Worm (Caenorhabditis elegans): ENCODE results near the gene C16D9.3.
A peak's percentile ranks its signal among the peaks of the same experiment; 100 is the strongest.

C16D9.3 gene

DNA sequence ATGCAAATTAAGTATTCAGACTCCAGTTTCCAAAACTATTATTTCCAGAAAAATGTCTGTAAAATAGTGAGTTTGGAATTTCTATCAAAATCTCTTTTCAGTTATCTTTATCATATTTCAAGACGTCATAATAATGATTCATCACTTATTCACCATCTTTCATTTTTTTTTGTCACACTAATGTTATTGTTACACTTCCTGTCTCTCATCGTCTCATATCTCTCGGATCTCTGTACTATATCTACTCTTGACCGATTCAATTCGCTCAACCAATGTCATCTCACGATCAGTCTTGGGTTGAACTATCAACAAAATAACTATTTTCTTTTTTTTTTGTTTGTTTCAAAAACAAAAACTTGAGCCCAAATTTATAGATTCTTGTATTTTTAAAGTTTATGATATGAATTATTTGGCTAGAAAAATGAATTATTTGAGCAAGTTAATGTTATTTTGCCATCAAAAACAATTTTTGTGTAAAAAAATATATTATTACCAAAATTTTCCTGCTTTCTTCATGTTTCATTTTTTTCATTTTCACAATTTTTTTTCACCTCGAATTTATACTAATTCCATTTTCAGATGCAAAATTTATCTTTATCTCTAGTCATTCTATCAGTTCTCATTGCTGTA is 38.5 kb downstream of the C16D9.3 start, which contains the start of gene cri-2:
Gene cri-2, plus strand, starts transcription at position 580 of the 630 bp plus-strand sequence.
- TF ChIP-seq ama-1 (optimal IDR thresholded peaks at IDR 0.05) (no peak), nhr-71 (tag; optimal IDR thresholded peaks at IDR 0.05) (peak; percentile 36), snu-23 (GFP tag; optimal IDR thresholded peaks at IDR 0.05) (peak; percentile 23), nhr-85 (tag) (peak; percentile 68), rnt-1 (tag; optimal IDR thresholded peaks at IDR 0.05) (peak; percentile 33), blmp-1 (tag; optimal IDR thresholded peaks at IDR 0.05) (peak; percentile 26), ceh-90 (tag; optimal IDR thresholded peaks at IDR 0.05) (no peak), lir-3 (tag; optimal IDR thresholded peaks at IDR 0.05; ENCODE audit: poor library complexity) (peak; percentile 6), elt-2 (tag; optimal IDR thresholded peaks at IDR 0.05) (no peak), unc-30 (tag; optimal IDR thresholded peaks at IDR 0.05) (no peak), lin-14 (GFP tag; optimal IDR thresholded peaks at IDR 0.05) (peak; percentile 68), egl-27 (tag; optimal IDR thresholded peaks at IDR 0.05) (no peak), pax-3 (tag; optimal IDR thresholded peaks at IDR 0.05) (no peak)

- no peak for TF ChIP-seq swsn-7 (tag; optimal IDR thresholded peaks at IDR 0.05)
- no peak for TF ChIP-seq fkh-10 (GFP tag; optimal IDR thresholded peaks at IDR 0.05)
Measured at ce11 chrV:8198994-8199393, 40.8 kb downstream of the C16D9.3 start, which contains the start of gene F20D6.11. Gene F20D6.11 (minus strand): TSS chrV:8199094.

ce11 chrV:8196993-8197392 is 42.8 kb downstream of the C16D9.3 start:
- TF ChIP-seq efl-1 (optimal IDR thresholded peaks at IDR 0.05) (no peak), efl-1 (GFP tag; optimal IDR thresholded peaks at IDR 0.05 in 1 of 2) (peak in 1 of 2 experiments; percentile 67), nhr-85 (tag) (no peak), ceh-90 (tag; optimal IDR thresholded peaks at IDR 0.05) (no peak), nhr-19 (GFP tag; conservative IDR thresholded peaks at IDR 0.05) (no peak), ama-1 (optimal IDR thresholded peaks at IDR 0.05) (no peak)

DNA sequence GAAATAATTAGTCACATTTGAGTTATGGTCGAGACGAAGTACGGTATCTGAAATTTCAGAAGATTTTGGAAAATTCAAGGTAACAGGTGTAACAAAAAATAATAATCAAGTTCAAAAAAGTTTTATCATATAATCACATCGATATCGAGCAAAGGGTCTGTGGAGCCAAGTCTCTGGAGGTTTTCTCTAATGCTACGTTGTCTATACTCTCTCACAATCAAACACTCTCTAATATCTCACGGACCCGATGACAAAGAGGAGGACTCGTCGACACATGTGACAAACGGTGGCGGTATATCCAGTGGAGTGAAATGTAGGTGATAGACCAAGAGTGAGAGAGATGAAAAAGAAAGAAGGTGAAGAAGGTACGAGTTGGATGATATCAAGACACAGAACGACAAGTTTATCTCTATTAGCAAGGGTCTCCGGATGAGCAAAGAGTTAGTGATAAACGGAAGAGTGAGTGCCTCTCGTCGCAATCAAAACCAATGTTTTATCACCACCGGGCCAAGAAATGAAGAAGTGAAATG is 43.9 kb downstream of the C16D9.3 start, which contains the start of gene F20D6.10:
Gene F20D6.10, minus strand, starts transcription at position 51 of the 530 bp plus-strand sequence.
- TF ChIP-seq mep-1 (tag; optimal IDR thresholded peaks at IDR 0.05) = no peak
- peak in 1 of 2 experiments; percentile 5 for TF ChIP-seq efl-1 (optimal IDR thresholded peaks at IDR 0.05)
- peak in 1 of 2 experiments; percentile 20 for TF ChIP-seq efl-1 (GFP tag; optimal IDR thresholded peaks at IDR 0.05 in 1 of 2)
- no peak for TF ChIP-seq zip-4 (GFP tag; optimal IDR thresholded peaks at IDR 0.05)
- TF ChIP-seq ztf-4 (tag; optimal IDR thresholded peaks at IDR 0.05) = no peak
- no peak for TF ChIP-seq blmp-1 (tag; optimal IDR thresholded peaks at IDR 0.05)
- peak; percentile 78 for TF ChIP-seq rnt-1 (tag; optimal IDR thresholded peaks at IDR 0.05)
- peak; percentile 19 for TF ChIP-seq unc-130 (tag; optimal IDR thresholded peaks at IDR 0.05)
- TF ChIP-seq unc-98 (GFP tag; IDR thresholded peaks at IDR 0.05) = no peak
- no peak for TF ChIP-seq nhr-237 (tag; optimal IDR thresholded peaks at IDR 0.05)
- no peak for TF ChIP-seq nhr-19 (GFP tag; conservative IDR thresholded peaks at IDR 0.05)
- no peak for TF ChIP-seq swsn-7 (tag; optimal IDR thresholded peaks at IDR 0.05)
- TF ChIP-seq nhr-11 (tag; optimal IDR thresholded peaks at IDR 0.05) = no peak
- TF ChIP-seq unc-62 (GFP tag; optimal IDR thresholded peaks at IDR 0.05) = no peak
- TF ChIP-seq nhr-71 (tag; optimal IDR thresholded peaks at IDR 0.05) = peak; percentile 71
- peak; percentile 30 to 44 for TF ChIP-seq lsy-2 (tag; optimal IDR thresholded peaks at IDR 0.05)
- TF ChIP-seq C34B4.2 (tag; optimal IDR thresholded peaks at IDR 0.05) = no peak
- TF ChIP-seq pax-3 (tag; optimal IDR thresholded peaks at IDR 0.05) = no peak
- TF ChIP-seq snpc-4 (tag; optimal IDR thresholded peaks at IDR 0.05) = no peak
- no peak for TF ChIP-seq lir-3 (tag; optimal IDR thresholded peaks at IDR 0.05; ENCODE audit: poor library complexity)
- no peak for TF ChIP-seq fos-1 (tag; optimal IDR thresholded peaks at IDR 0.05)
- TF ChIP-seq aha-1 (tag; optimal IDR thresholded peaks at IDR 0.05) = no peak
- TF ChIP-seq isw-1 (GFP tag; IDR thresholded peaks at IDR 0.05) = no peak
- no peak for TF ChIP-seq irx-1 (tag; optimal IDR thresholded peaks at IDR 0.05)
- peak; percentile 12 for TF ChIP-seq nhr-20 (tag; optimal IDR thresholded peaks at IDR 0.05)
- peak; percentile 59 for TF ChIP-seq lin-14 (GFP tag; optimal IDR thresholded peaks at IDR 0.05)
- TF ChIP-seq hlh-4 (tag; optimal IDR thresholded peaks at IDR 0.05) = no peak
- no peak for TF ChIP-seq ceh-88 (GFP tag; IDR thresholded peaks at IDR 0.05)
- TF ChIP-seq nhr-12 (tag; optimal IDR thresholded peaks at IDR 0.05) = no peak
- no peak for TF ChIP-seq zag-1 (tag; optimal IDR thresholded peaks at IDR 0.05)
- no peak for TF ChIP-seq sup-37 (GFP tag; optimal IDR thresholded peaks at IDR 0.05)
- TF ChIP-seq snu-23 (GFP tag; optimal IDR thresholded peaks at IDR 0.05) = peak; percentile 22
- TF ChIP-seq C04F5.9 (tag; optimal IDR thresholded peaks at IDR 0.05) = no peak
- no peak for TF ChIP-seq ceh-8 (GFP tag; optimal IDR thresholded peaks at IDR 0.05)
- no peak for TF ChIP-seq aly-2 (tag; optimal IDR thresholded peaks at IDR 0.05)
- no peak for TF ChIP-seq C16A3.4 (tag; optimal IDR thresholded peaks at IDR 0.05)
